Worm (Caenorhabditis elegans) whole organism, young adult: ENCODE results near the gene algn-13.

Experiments used
- hrde-1 ChIP-seq: sonication (generic microtip); optimal IDR thresholded peaks from 2 replicates; lab custom pipeline; 2016; ENCODE audit warnings: missing genetic modification characterization, mild to moderate bottlenecking, missing compliant biosample characterization, moderate library complexity, missing genotype, missing genetic modification reagents, borderline replicate concordance
- nhr-80 ChIP-seq: sonication (generic microtip); optimal IDR thresholded peaks from 2 replicates; lab custom pipeline; 2016; ENCODE audit warnings: missing genetic modification characterization, missing compliant biosample characterization
- ztf-28 ChIP-seq: fragments of 200-800 bp; sonication (Bioruptor generic); IDR thresholded peaks from 2 replicates; pipeline ENCODE4 v1.3.6; 2022; ENCODE audit warnings: missing genetic modification reagents, missing genetic modification characterization, missing compliant biosample characterization

DNA sequence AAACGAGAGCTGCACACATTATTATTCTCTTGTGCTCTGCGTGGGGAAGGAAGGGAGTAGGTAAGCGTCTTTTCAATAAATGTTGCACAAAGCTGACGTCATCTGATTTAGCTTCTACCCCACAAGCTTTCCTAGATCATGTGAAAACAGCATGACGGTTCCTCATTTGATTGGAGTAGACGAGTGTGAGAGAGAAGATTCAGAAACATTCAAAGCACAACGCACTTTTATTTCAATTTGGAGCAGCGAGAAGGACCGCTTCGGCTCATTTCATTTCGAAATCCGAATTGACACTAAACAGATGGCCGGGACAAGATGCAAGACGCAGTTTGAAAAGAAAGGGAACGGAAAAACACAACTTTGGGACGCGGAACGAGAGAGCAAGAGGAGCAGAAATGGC, 42.6 kb upstream of the algn-13 start:
- TF ChIP-seq ztf-28 (GFP tag; lab: Robert Waterston, UW) (no peak), hrde-1 (tag; lab: Kevin White, UChicago) (no peak), nhr-80 (no peak)
